Worm (Caenorhabditis elegans) whole organism, L1 larva: ENCODE results near the gene nhx-3.
A peak's percentile ranks its signal among the peaks of the same experiment; 100 is the strongest.

Experiments
- C16A3.4 ChIP-seq: fragments of 150-350 bp; optimal IDR thresholded peaks from 2 replicates; lab custom pipeline; 2014; ENCODE audit warnings: missing biosample characterization, missing genetic modification characterization
- F16B12.6 ChIP-seq: fragments of 150-350 bp; optimal IDR thresholded peaks from 2 replicates; lab custom pipeline; 2014; ENCODE audit warnings: missing biosample characterization, missing genetic modification characterization
- Y116A8C.19 ChIP-seq: sonication (generic microtip); optimal IDR thresholded peaks from 2 replicates; lab custom pipeline; 2016; ENCODE audit warnings: missing compliant biosample characterization, missing genetic modification characterization, borderline replicate concordance
- aha-1 ChIP-seq: fragments of 150-350 bp; optimal IDR thresholded peaks from 2 replicates; lab custom pipeline; 2014; ENCODE audit warnings: missing biosample characterization, missing genetic modification characterization
- alr-1 ChIP-seq: fragments of 200-800 bp; sonication (Bioruptor generic); optimal IDR thresholded peaks from 2 replicates; lab custom pipeline; 2018; ENCODE audit warnings: borderline replicate concordance, mild to moderate bottlenecking, missing genetic modification characterization, missing compliant biosample characterization
- ama-1 ChIP-seq: fragments of 150-350 bp; optimal IDR thresholded peaks from 2 replicates; lab custom pipeline; 2014
- ceh-63 ChIP-seq: fragments of 200-800 bp; sonication (Bioruptor generic); optimal IDR thresholded peaks from 2 replicates; lab custom pipeline; 2018; ENCODE audit warnings: mild to moderate bottlenecking, missing genetic modification characterization, missing compliant biosample characterization
- ceh-8 ChIP-seq: fragments of 200-800 bp; sonication (Bioruptor generic); optimal IDR thresholded peaks from 2 replicates; lab custom pipeline; 2018; ENCODE audit warnings: mild to moderate bottlenecking, missing genetic modification characterization, moderate library complexity, missing compliant biosample characterization
- ceh-88 ChIP-seq: fragments of 200-800 bp; sonication (Bioruptor generic); IDR thresholded peaks from 2 replicates; pipeline ENCODE4 v1.3.6; 2022; ENCODE audit warnings: missing genetic modification characterization, missing compliant biosample characterization
- ceh-90 ChIP-seq: sonication (generic microtip); optimal IDR thresholded peaks from 2 replicates; lab custom pipeline; 2016; ENCODE audit warnings: missing genetic modification characterization, missing compliant biosample characterization
- dsc-1 ChIP-seq: sonication (generic microtip); optimal IDR thresholded peaks from 2 replicates; lab custom pipeline; 2016; ENCODE audit warnings: mild to moderate bottlenecking, missing genetic modification characterization, missing compliant biosample characterization
- efl-1 ChIP-seq, 4 experiments: fragments of 150-350 bp; optimal IDR thresholded peaks in 3 of 4; peaks in 1 of 4; 1 replicate in 1 of 4; 2 replicates in 3 of 4; lab custom pipeline; 2014; ENCODE audit warnings: missing biosample characterization in 2 of 4, missing genetic modification characterization in 2 of 4, missing genetic modification reagents in 2 of 4
- efl-3 ChIP-seq: fragments of 200-800 bp; sonication (Bioruptor generic); optimal IDR thresholded peaks from 2 replicates; lab custom pipeline; 2018; ENCODE audit warnings: mild to moderate bottlenecking, missing genetic modification characterization, missing compliant biosample characterization
- elt-2 ChIP-seq: sonication (generic microtip); optimal IDR thresholded peaks from 2 replicates; lab custom pipeline; 2016; ENCODE audit warnings: missing genetic modification characterization, mild to moderate bottlenecking, inconsistent platforms, missing compliant biosample characterization, missing genetic modification reagents
- elt-3 ChIP-seq, 6 experiments: fragments of 150-350 bp in 1 of 6; sonication (generic microtip); optimal IDR thresholded peaks; 2 replicates each; lab custom pipeline; 2017 to 2018; ENCODE audit warnings: missing biosample characterization in 6 of 6, missing genetic modification characterization in 6 of 6, inconsistent platforms in 1 of 6
- fkh-10 ChIP-seq: sonication (generic microtip); optimal IDR thresholded peaks from 2 replicates; lab custom pipeline; 2017; ENCODE audit warnings: missing biosample characterization, missing genetic modification reagents, missing genetic modification characterization
- fkh-8 ChIP-seq: sonication (generic microtip); optimal IDR thresholded peaks from 2 replicates; lab custom pipeline; 2016; ENCODE audit warnings: mild to moderate bottlenecking, missing genetic modification characterization, missing compliant biosample characterization
- hpl-2 ChIP-seq: fragments of 150-350 bp; optimal IDR thresholded peaks from 2 replicates; lab custom pipeline; 2014; ENCODE audit warnings: missing biosample characterization, missing genetic modification reagents, missing genetic modification characterization
- jun-1 ChIP-seq: fragments of 150-350 bp; optimal IDR thresholded peaks from 2 replicates; lab custom pipeline; 2014; ENCODE audit warnings: missing biosample characterization, missing genetic modification reagents, missing genetic modification characterization
- lin-13 ChIP-seq: fragments of 150-350 bp; optimal IDR thresholded peaks from 2 replicates; lab custom pipeline; 2014; ENCODE audit warnings: missing biosample characterization, missing genetic modification reagents, missing genetic modification characterization
- lin-39 ChIP-seq: fragments of 150-350 bp; optimal IDR thresholded peaks from 2 replicates; lab custom pipeline; 2014; ENCODE audit warnings: missing biosample characterization, missing genetic modification reagents, missing genetic modification characterization
- lir-3 ChIP-seq: sonication (generic microtip); optimal IDR thresholded peaks from 2 replicates; lab custom pipeline; 2016; ENCODE audit warnings: mild to moderate bottlenecking, missing genetic modification characterization, moderate library complexity, missing compliant biosample characterization; ENCODE audit not compliant: poor library complexity
- mdl-1 ChIP-seq, 2 experiments: fragments of 150-350 bp; optimal IDR thresholded peaks; 2 replicates each; lab custom pipeline; 2014 to 2017; ENCODE audit warnings: missing biosample characterization in 2 of 2, missing genetic modification characterization in 2 of 2, inconsistent platforms in 1 of 2
- mef-2 ChIP-seq: fragments of 150-350 bp; optimal IDR thresholded peaks from 2 replicates; lab custom pipeline; 2014; ENCODE audit warnings: missing biosample characterization, missing genetic modification characterization
- nhr-12 ChIP-seq: sonication (generic microtip); optimal IDR thresholded peaks from 2 replicates; lab custom pipeline; 2017; ENCODE audit warnings: missing biosample characterization, missing genetic modification characterization
- nhr-20 ChIP-seq: sonication (generic microtip); optimal IDR thresholded peaks from 2 replicates; lab custom pipeline; 2016; ENCODE audit warnings: mild to moderate bottlenecking, missing genetic modification characterization, missing compliant biosample characterization
- nhr-237 ChIP-seq: fragments of 150-350 bp; optimal IDR thresholded peaks from 2 replicates; lab custom pipeline; 2014; ENCODE audit warnings: missing biosample characterization, missing genetic modification characterization
- nhr-47 ChIP-seq: sonication (generic microtip); optimal IDR thresholded peaks from 2 replicates; lab custom pipeline; 2016; ENCODE audit warnings: mild to moderate bottlenecking, missing genetic modification characterization, moderate library complexity, missing compliant biosample characterization
- pag-3 ChIP-seq: sonication (generic microtip); optimal IDR thresholded peaks from 2 replicates; lab custom pipeline; 2017; ENCODE audit warnings: missing genetic modification characterization, mild to moderate bottlenecking, missing compliant biosample characterization, antibody characterized with exemption, borderline replicate concordance; ENCODE audit not compliant: insufficient read depth
- pax-3 ChIP-seq: fragments of 200-800 bp; sonication (Bioruptor generic); optimal IDR thresholded peaks from 2 replicates; lab custom pipeline; 2018; ENCODE audit warnings: mild to moderate bottlenecking, missing genetic modification characterization, moderate library complexity, missing compliant biosample characterization
- skn-1 ChIP-seq: fragments of 150-350 bp; optimal IDR thresholded peaks from 2 replicates; lab custom pipeline; 2014; ENCODE audit warnings: missing biosample characterization, missing genetic modification characterization
- snu-23 ChIP-seq: sonication (generic microtip); optimal IDR thresholded peaks from 2 replicates; lab custom pipeline; 2016; ENCODE audit warnings: missing genetic modification characterization, missing compliant biosample characterization
- sptf-1 ChIP-seq: fragments of 150-350 bp; optimal IDR thresholded peaks from 2 replicates; lab custom pipeline; 2014; ENCODE audit warnings: missing biosample characterization, missing genetic modification characterization
- sup-37 ChIP-seq: fragments of 200-800 bp; sonication (Bioruptor generic); optimal IDR thresholded peaks from 2 replicates; lab custom pipeline; 2018; ENCODE audit warnings: mild to moderate bottlenecking, missing genetic modification characterization, missing compliant biosample characterization
- tlp-1 ChIP-seq: fragments of 150-350 bp; optimal IDR thresholded peaks from 2 replicates; lab custom pipeline; 2014; ENCODE audit warnings: missing biosample characterization, missing genetic modification characterization
- unc-30 ChIP-seq: sonication (generic microtip); optimal IDR thresholded peaks from 2 replicates; lab custom pipeline; 2017; ENCODE audit warnings: missing biosample characterization, missing genetic modification characterization
- unc-86 ChIP-seq: sonication (generic microtip); optimal IDR thresholded peaks from 2 replicates; lab custom pipeline; 2016; ENCODE audit warnings: missing genetic modification characterization, missing compliant biosample characterization
- unc-98 ChIP-seq: fragments of 200-800 bp; sonication (Bioruptor generic); IDR thresholded peaks from 2 replicates; pipeline ENCODE4 v1.3.6; 2022; ENCODE audit warnings: missing genetic modification characterization, missing compliant biosample characterization
- vab-15 ChIP-seq: sonication (generic microtip); optimal IDR thresholded peaks from 2 replicates; lab custom pipeline; 2017; ENCODE audit warnings: missing genotype, mild to moderate bottlenecking, missing genetic modification characterization, missing compliant biosample characterization
- xbp-1 ChIP-seq: sonication (generic microtip); optimal IDR thresholded peaks from 2 replicates; lab custom pipeline; 2016; ENCODE audit warnings: missing genetic modification characterization, missing compliant biosample characterization
- zip-4 ChIP-seq: fragments of 200-800 bp; sonication (Bioruptor generic); optimal IDR thresholded peaks from 2 replicates; lab custom pipeline; 2018; ENCODE audit warnings: mild to moderate bottlenecking, missing genetic modification characterization, moderate library complexity, missing compliant biosample characterization
- ztf-4 ChIP-seq: fragments of 150-350 bp; optimal IDR thresholded peaks from 2 replicates; lab custom pipeline; 2014; ENCODE audit warnings: missing biosample characterization, missing genetic modification characterization

nhx-3 gene

ce11 chrV:7527153-7527552, 18.2 kb downstream of the nhx-3 start, which contains the start of gene C54F6.17:
Gene C54F6.17, plus strand, starts transcription at chrV:7527453.
- no peak for TF ChIP-seq lin-39 (tag; lab: Kevin White, UChicago)
- no peak for TF ChIP-seq C16A3.4
- TF ChIP-seq alr-1: no peak
- no peak for TF ChIP-seq snu-23
- TF ChIP-seq dsc-1 (tag; lab: Kevin White, UChicago): no peak
- TF ChIP-seq nhr-12: no peak
- TF ChIP-seq efl-1 (optimal IDR thresholded peaks at IDR 0.05; lab: Kevin White, UChicago): no peak
- no peak for TF ChIP-seq efl-1 (GFP tag; optimal IDR thresholded peaks at IDR 0.05 in 1 of 2; lab: Kevin White, UChicago)
- no peak for TF ChIP-seq lin-13
- no peak for TF ChIP-seq unc-86 (tag; lab: Kevin White, UChicago)
- TF ChIP-seq nhr-237 (tag; lab: Kevin White, UChicago): no peak
- no peak for TF ChIP-seq unc-98 (GFP tag; lab: Robert Waterston, UW)
- no peak for TF ChIP-seq ceh-8 (GFP tag; lab: Kevin White, UChicago)
- TF ChIP-seq aha-1 (tag; lab: Kevin White, UChicago): no peak
- TF ChIP-seq mef-2 (tag; lab: Kevin White, UChicago): no peak
- TF ChIP-seq jun-1: no peak
- TF ChIP-seq Y116A8C.19 (tag; lab: Kevin White, UChicago): no peak

DNA sequence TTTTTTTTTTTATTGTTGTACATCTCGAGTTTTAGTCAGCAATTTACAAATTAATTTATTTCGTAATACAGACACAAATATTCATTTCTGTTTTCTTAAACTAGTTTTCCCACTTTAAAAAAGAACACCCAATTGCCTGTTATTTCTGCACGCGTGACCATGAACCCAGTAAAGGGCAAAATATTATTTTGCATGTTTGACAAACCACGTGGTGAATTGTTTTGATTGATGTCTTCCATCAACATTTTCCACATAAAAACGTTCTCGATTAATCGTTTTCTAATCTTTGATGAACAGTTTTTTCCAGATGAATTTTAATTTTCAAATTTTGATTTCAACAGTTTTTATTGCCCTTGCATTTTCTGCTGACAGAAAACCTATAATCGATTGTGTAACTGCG, 19.6 kb downstream of the nhx-3 start, which contains the start of gene C54F6.18:
Gene C54F6.18, plus strand, starts transcription at position 301 of the 400 bp plus-strand sequence.
- TF ChIP-seq Y116A8C.19 (tag; lab: Kevin White, UChicago): no peak
- no peak for TF ChIP-seq snu-23
- TF ChIP-seq ztf-4: no peak
- TF ChIP-seq pax-3 (tag; lab: Kevin White, UChicago): no peak
- no peak for TF ChIP-seq nhr-20 (tag; lab: Kevin White, UChicago)
- TF ChIP-seq unc-30 (tag; lab: Kevin White, UChicago): no peak
- no peak for TF ChIP-seq nhr-47 (tag; lab: Kevin White, UChicago)
- no peak for TF ChIP-seq lin-39 (tag; lab: Kevin White, UChicago)
- no peak for TF ChIP-seq ceh-88 (GFP tag; lab: Robert Waterston, UW)
- TF ChIP-seq ceh-8 (GFP tag; lab: Kevin White, UChicago): no peak
- no peak for TF ChIP-seq F16B12.6 (tag; lab: Kevin White, UChicago)
- TF ChIP-seq skn-1: no peak
- TF ChIP-seq lir-3 (tag; lab: Kevin White, UChicago): no peak
- no peak for TF ChIP-seq sup-37 (GFP tag; lab: Kevin White, UChicago)
- no peak for TF ChIP-seq vab-15 (tag; lab: Kevin White, UChicago)
- no peak for TF ChIP-seq ceh-63
- TF ChIP-seq efl-3: no peak
- no peak for TF ChIP-seq nhr-237 (tag; lab: Kevin White, UChicago)

- TF ChIP-seq efl-1 (optimal IDR thresholded peaks at IDR 0.05; lab: Kevin White, UChicago) (no peak), efl-1 (GFP tag; optimal IDR thresholded peaks at IDR 0.05 in 1 of 2; lab: Kevin White, UChicago) (peak in 1 of 2 experiments; percentile 54), nhr-12 (no peak)
Measured at ce11 chrV:7524447-7524846, 20.9 kb downstream of the nhx-3 start, which contains the start of gene C54F6.20. Gene C54F6.20, plus strand, starts transcription at chrV:7524747.

- TF ChIP-seq nhr-47 (tag; lab: Kevin White, UChicago) (no peak), ceh-8 (GFP tag; lab: Kevin White, UChicago) (no peak), ama-1 (no peak), elt-3 (tag; optimal IDR thresholded peaks at IDR 0.05; lab: Kevin White, UChicago) (no peak), xbp-1 (no peak), aha-1 (tag; lab: Kevin White, UChicago) (no peak), tlp-1 (tag; lab: Kevin White, UChicago) (no peak), jun-1 (no peak), fkh-10 (GFP tag; lab: Kevin White, UChicago) (no peak), mdl-1 (tag; optimal IDR thresholded peaks at IDR 0.05; lab: Kevin White, UChicago) (no peak), fkh-8 (tag; lab: Kevin White, UChicago) (no peak), unc-86 (tag; lab: Kevin White, UChicago) (no peak), hpl-2 (no peak), sptf-1 (tag; lab: Kevin White, UChicago) (no peak), zip-4 (GFP tag; lab: Kevin White, UChicago) (no peak), elt-2 (tag; lab: Kevin White, UChicago) (no peak), pag-3 (tag; lab: Kevin White, UChicago) (no peak), ceh-90 (no peak)
Measured at ce11 chrV:7523392-7523791, 21.9 kb downstream of the nhx-3 start, which contains the start of gene C54F6.6. Gene C54F6.6, plus strand, starts transcription at chrV:7523692.
